Fruit fly (Drosophila melanogaster) whole organism, embryonic: ENCODE data around the gene IscU.
A peak's percentile ranks its signal among the peaks of the same experiment; 100 is the strongest.

Experiments
- B-H2 ChIP-seq: fragments of 200-800 bp; sonication (Bioruptor generic); optimal IDR thresholded peaks from 2 replicates; lab custom pipeline; 2018; ENCODE audit warnings: missing biosample characterization, mild to moderate bottlenecking, missing genetic modification characterization
- Blimp-1 ChIP-seq: fragments of 200-800 bp; sonication (Bioruptor generic); optimal IDR thresholded peaks from 3 replicates; lab custom pipeline; 2018; ENCODE audit warnings: missing biosample characterization, missing genetic modification characterization, mild to moderate bottlenecking, moderate library complexity, missing genetic modification reagents
- BtbVII ChIP-seq: fragments of 200-800 bp; sonication (Bioruptor generic); optimal IDR thresholded peaks from 3 replicates; lab custom pipeline; 2017; ENCODE audit warnings: missing biosample characterization, mild to moderate bottlenecking, missing genetic modification characterization
- CG10431 ChIP-seq: fragments of 200-800 bp; sonication (Bioruptor generic); optimal IDR thresholded peaks from 3 replicates; lab custom pipeline; 2018; ENCODE audit warnings: missing biosample characterization, mild to moderate bottlenecking, missing genetic modification characterization
- CG11456 ChIP-seq: fragments of 200-800 bp; sonication (Bioruptor generic); IDR thresholded peaks from 3 replicates; pipeline ENCODE4 v1.3.6; 2022; ENCODE audit warnings: missing biosample characterization, missing genetic modification characterization
- CG12299 ChIP-seq: fragments of 200-800 bp; sonication (Bioruptor generic); optimal IDR thresholded peaks from 2 replicates; lab custom pipeline; 2018; ENCODE audit warnings: missing biosample characterization, mild to moderate bottlenecking, missing genetic modification characterization
- CG13123 ChIP-seq: fragments of 200-800 bp; sonication (Bioruptor generic); optimal IDR thresholded peaks from 2 replicates; lab custom pipeline; 2016; ENCODE audit warnings: missing biosample characterization, missing genetic modification characterization
- CG13624 ChIP-seq: fragments of 200-800 bp; sonication (Bioruptor generic); optimal IDR thresholded peaks from 2 replicates; lab custom pipeline; 2016; ENCODE audit warnings: missing biosample characterization, missing genetic modification characterization
- CG14710 ChIP-seq: fragments of 200-800 bp; sonication (Bioruptor generic); optimal IDR thresholded peaks from 3 replicates; lab custom pipeline; 2019; ENCODE audit warnings: missing biosample characterization, mild to moderate bottlenecking, missing genetic modification characterization, moderate library complexity
- CG15479 ChIP-seq: fragments of 200-800 bp; sonication (Bioruptor generic); optimal IDR thresholded peaks from 3 replicates; lab custom pipeline; 2019; ENCODE audit warnings: missing biosample characterization, mild to moderate bottlenecking, missing genetic modification characterization, moderate library complexity
- CG1603 ChIP-seq: fragments of 200-800 bp; sonication (Bioruptor generic); optimal IDR thresholded peaks from 2 replicates; lab custom pipeline; 2019; ENCODE audit warnings: missing biosample characterization, mild to moderate bottlenecking, missing genetic modification characterization, moderate library complexity
- CG17328 ChIP-seq: fragments of 200-800 bp; sonication (Bioruptor generic); IDR thresholded peaks from 2 replicates; pipeline ENCODE4 v1.3.6; 2022; ENCODE audit warnings: missing biosample characterization, missing genetic modification characterization
- CG17359 ChIP-seq: fragments of 200-800 bp; sonication (Bioruptor generic); optimal IDR thresholded peaks from 3 replicates; lab custom pipeline; 2018; ENCODE audit warnings: missing biosample characterization, mild to moderate bottlenecking, missing genetic modification characterization, moderate library complexity
- CG17361 ChIP-seq: fragments of 200-800 bp; sonication (Bioruptor generic); IDR thresholded peaks from 3 replicates; pipeline ENCODE4 v1.3.6; 2022; ENCODE audit warnings: missing biosample characterization, missing genetic modification characterization
- CG2875 ChIP-seq: fragments of 200-800 bp; sonication (Bioruptor generic); optimal IDR thresholded peaks from 2 replicates; lab custom pipeline; 2017; ENCODE audit warnings: missing biosample characterization, mild to moderate bottlenecking, missing genetic modification characterization, missing genetic modification reagents
- CG34376 ChIP-seq: fragments of 200-800 bp; sonication (Bioruptor generic); optimal IDR thresholded peaks from 2 replicates; lab custom pipeline; 2018; ENCODE audit warnings: missing biosample characterization, mild to moderate bottlenecking, missing genetic modification characterization
- CG5245 ChIP-seq: fragments of 200-800 bp; sonication (Bioruptor generic); optimal IDR thresholded peaks from 3 replicates; lab custom pipeline; 2016; ENCODE audit warnings: missing biosample characterization, missing genetic modification characterization
- CG7556 ChIP-seq: fragments of 200-800 bp; sonication (Bioruptor generic); optimal IDR thresholded peaks from 2 replicates; lab custom pipeline; 2017; ENCODE audit warnings: missing biosample characterization, mild to moderate bottlenecking, missing genetic modification characterization
- CG7839 ChIP-seq: fragments of 200-800 bp; sonication (Bioruptor generic); optimal IDR thresholded peaks from 3 replicates; lab custom pipeline; 2018; ENCODE audit warnings: missing biosample characterization, mild to moderate bottlenecking, missing genetic modification characterization, moderate library complexity
- CG8765 ChIP-seq: fragments of 200-800 bp; sonication (Bioruptor generic); IDR thresholded peaks from 2 replicates; pipeline ENCODE4 v1.3.6; 2022; ENCODE audit warnings: missing biosample characterization, missing genetic modification characterization
- Dll ChIP-seq: fragments of 200-800 bp; sonication (Bioruptor generic); IDR thresholded peaks from 4 replicates; pipeline ENCODE4 v1.3.6; 2022; ENCODE audit warnings: missing biosample characterization, missing genetic modification characterization; ENCODE audit not compliant: partially characterized antibody
- H2.0 ChIP-seq: fragments of 200-800 bp; sonication (Bioruptor generic); IDR thresholded peaks from 2 replicates; pipeline ENCODE4 v1.3.6; 2022; ENCODE audit warnings: missing biosample characterization, missing genetic modification characterization
- Lpt ChIP-seq: fragments of >200 bp; optimal IDR thresholded peaks from 2 replicates; lab custom pipeline; 2018; ENCODE audit warnings: missing biosample characterization, missing genetic modification characterization
- Oli ChIP-seq: fragments of 200-800 bp; sonication (Bioruptor generic); optimal IDR thresholded peaks from 2 replicates; lab custom pipeline; 2018; ENCODE audit warnings: missing biosample characterization, mild to moderate bottlenecking, missing genetic modification characterization, moderate library complexity
- Spps ChIP-seq: fragments of 200-800 bp; sonication (Bioruptor generic); optimal IDR thresholded peaks from 2 replicates; lab custom pipeline; 2018; ENCODE audit warnings: missing biosample characterization, mild to moderate bottlenecking, missing genetic modification characterization
- Stat92E ChIP-seq, 3 experiments: fragments of >200 bp in 2 of 3; fragments of 200-800 bp in 1 of 3; sonication (Bioruptor generic) in 1 of 3; optimal IDR thresholded peaks; 2 replicates each; lab custom pipeline; 2017 to 2019; ENCODE audit warnings: missing biosample characterization in 3 of 3, missing genetic modification characterization in 3 of 3, mild to moderate bottlenecking in 1 of 3, moderate library complexity in 1 of 3
- ac ChIP-seq: fragments of 200-800 bp; sonication (Bioruptor generic); optimal IDR thresholded peaks from 3 replicates; lab custom pipeline; 2017; ENCODE audit warnings: missing biosample characterization, mild to moderate bottlenecking, missing genetic modification characterization
- az2 ChIP-seq: fragments of 200-800 bp; sonication (Bioruptor generic); optimal IDR thresholded peaks from 3 replicates; lab custom pipeline; 2016; ENCODE audit warnings: missing biosample characterization, missing genetic modification characterization
- chm ChIP-seq: fragments of 200-800 bp; sonication (Bioruptor generic); IDR thresholded peaks from 2 replicates; pipeline ENCODE4 v1.3.6; 2022; ENCODE audit warnings: missing biosample characterization, missing genetic modification characterization
- crc ChIP-seq: fragments of 200-800 bp; sonication (Bioruptor generic); optimal IDR thresholded peaks from 2 replicates; lab custom pipeline; 2016; ENCODE audit warnings: missing biosample characterization, missing genetic modification characterization
- dpn ChIP-seq, 2 experiments: fragments of 200-800 bp; sonication (Bioruptor generic); optimal IDR thresholded peaks; 3 replicates each; lab custom pipeline; 2016; ENCODE audit warnings: missing biosample characterization in 2 of 2, missing genetic modification characterization in 2 of 2
- gce ChIP-seq: fragments of 200-800 bp; sonication (Bioruptor generic); IDR thresholded peaks from 3 replicates; pipeline ENCODE4 v1.3.6; 2022; ENCODE audit warnings: missing biosample characterization, missing genetic modification characterization
- gcm ChIP-seq: fragments of 200-800 bp; sonication (Bioruptor generic); optimal IDR thresholded peaks from 2 replicates; lab custom pipeline; 2019; ENCODE audit warnings: missing biosample characterization, mild to moderate bottlenecking, missing genetic modification characterization, moderate library complexity
- insv ChIP-seq, 2 experiments: fragments of 200-800 bp; sonication (Bioruptor generic); optimal IDR thresholded peaks; 3 replicates each; lab custom pipeline; 2016 to 2018; ENCODE audit warnings: missing biosample characterization in 2 of 2, missing genetic modification characterization in 2 of 2
- lbe ChIP-seq: fragments of 200-800 bp; sonication (Bioruptor generic); optimal IDR thresholded peaks from 2 replicates; lab custom pipeline; 2016; ENCODE audit warnings: missing biosample characterization, mild to moderate bottlenecking, missing genetic modification characterization
- lilli ChIP-seq: fragments of 200-800 bp; sonication (Bioruptor generic); optimal IDR thresholded peaks from 3 replicates; lab custom pipeline; 2016; ENCODE audit warnings: missing biosample characterization, missing genetic modification characterization
- mirr ChIP-seq: fragments of 200-800 bp; sonication (Bioruptor generic); optimal IDR thresholded peaks from 3 replicates; lab custom pipeline; 2018; ENCODE audit warnings: missing biosample characterization, mild to moderate bottlenecking, missing genetic modification characterization
- nom ChIP-seq: fragments of 200-800 bp; sonication (Bioruptor generic); optimal IDR thresholded peaks from 2 replicates; lab custom pipeline; 2017; ENCODE audit warnings: missing biosample characterization, missing genetic modification characterization, mild to moderate bottlenecking, moderate library complexity, missing genetic modification reagents
- pan ChIP-seq, 4 experiments: fragments of >200 bp in 3 of 4; fragments of 200-800 bp in 1 of 4; sonication (Bioruptor generic) in 1 of 4; optimal IDR thresholded peaks in 3 of 4; IDR thresholded peaks in 1 of 4; 2 replicates each; pipeline versions ENCODE4 v1.3.6 to Lab custom; 2017 to 2022; ENCODE audit warnings: missing biosample characterization in 2 of 4, missing genetic modification characterization in 2 of 4, mixed read lengths in 1 of 4
- pros ChIP-seq: fragments of 200-800 bp; sonication (Bioruptor generic); optimal IDR thresholded peaks from 3 replicates; lab custom pipeline; 2019; ENCODE audit warnings: missing biosample characterization, mild to moderate bottlenecking, missing genetic modification characterization, moderate library complexity
- sens ChIP-seq: fragments of 200-800 bp; sonication (Bioruptor generic); peaks from one replicate; lab custom pipeline; 2016; ENCODE audit warnings: missing biosample characterization, missing genetic modification characterization
- tap ChIP-seq: fragments of 200-800 bp; optimal IDR thresholded peaks from 3 replicates; lab custom pipeline; 2019; ENCODE audit warnings: missing biosample characterization, mild to moderate bottlenecking, missing genetic modification characterization, moderate library complexity
- trem ChIP-seq: fragments of 200-800 bp; optimal IDR thresholded peaks from 3 replicates; lab custom pipeline; 2019; ENCODE audit warnings: missing biosample characterization, mild to moderate bottlenecking, missing genetic modification characterization, moderate library complexity
- twi ChIP-seq: fragments of 200-800 bp; optimal IDR thresholded peaks from 2 replicates; lab custom pipeline; 2019; ENCODE audit warnings: missing biosample characterization, mild to moderate bottlenecking, missing genetic modification characterization, moderate library complexity
- zfh1 ChIP-seq: fragments of 200-800 bp; sonication (Bioruptor generic); IDR thresholded peaks from 3 replicates; pipeline ENCODE4 v1.3.6; 2022; ENCODE audit warnings: missing biosample characterization, missing genetic modification characterization

The IscU gene

DNA sequence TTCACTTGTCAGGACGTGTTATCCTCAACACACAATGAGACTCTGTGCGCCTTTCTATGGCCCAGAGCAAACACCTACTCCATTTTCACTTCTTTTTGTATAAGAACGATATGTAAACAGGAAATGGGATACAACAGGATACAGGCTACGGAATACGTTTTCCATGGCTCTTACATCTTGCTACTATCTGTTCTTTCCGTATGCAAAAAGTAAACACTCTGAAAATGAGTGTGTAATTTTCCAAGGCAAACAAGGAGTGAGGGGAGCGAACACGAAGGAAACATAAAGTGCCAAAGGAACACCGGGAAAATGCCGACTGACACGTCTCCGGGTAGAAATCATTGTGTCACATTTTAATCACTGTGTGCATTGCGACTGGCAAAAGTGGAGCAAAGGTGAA is 26.6 kb upstream of the IscU start (continued):
- peak; percentile 83 for TF ChIP-seq CG15479
- TF ChIP-seq insv (GFP tag; optimal IDR thresholded peaks at IDR 0.05; lab: Kevin White, UChicago): peak in 1 of 2 experiments; percentile 1
- TF ChIP-seq twi: peak; percentile 87
- no peak for TF ChIP-seq CG13624
- TF ChIP-seq ac (GFP tag; lab: Kevin White, UChicago): peak; percentile 41
- TF ChIP-seq Dll (GFP tag; lab: Robert Waterston, UW): no peak
- no peak for TF ChIP-seq Lpt (GFP tag; lab: Kevin White, UChicago)

DNA sequence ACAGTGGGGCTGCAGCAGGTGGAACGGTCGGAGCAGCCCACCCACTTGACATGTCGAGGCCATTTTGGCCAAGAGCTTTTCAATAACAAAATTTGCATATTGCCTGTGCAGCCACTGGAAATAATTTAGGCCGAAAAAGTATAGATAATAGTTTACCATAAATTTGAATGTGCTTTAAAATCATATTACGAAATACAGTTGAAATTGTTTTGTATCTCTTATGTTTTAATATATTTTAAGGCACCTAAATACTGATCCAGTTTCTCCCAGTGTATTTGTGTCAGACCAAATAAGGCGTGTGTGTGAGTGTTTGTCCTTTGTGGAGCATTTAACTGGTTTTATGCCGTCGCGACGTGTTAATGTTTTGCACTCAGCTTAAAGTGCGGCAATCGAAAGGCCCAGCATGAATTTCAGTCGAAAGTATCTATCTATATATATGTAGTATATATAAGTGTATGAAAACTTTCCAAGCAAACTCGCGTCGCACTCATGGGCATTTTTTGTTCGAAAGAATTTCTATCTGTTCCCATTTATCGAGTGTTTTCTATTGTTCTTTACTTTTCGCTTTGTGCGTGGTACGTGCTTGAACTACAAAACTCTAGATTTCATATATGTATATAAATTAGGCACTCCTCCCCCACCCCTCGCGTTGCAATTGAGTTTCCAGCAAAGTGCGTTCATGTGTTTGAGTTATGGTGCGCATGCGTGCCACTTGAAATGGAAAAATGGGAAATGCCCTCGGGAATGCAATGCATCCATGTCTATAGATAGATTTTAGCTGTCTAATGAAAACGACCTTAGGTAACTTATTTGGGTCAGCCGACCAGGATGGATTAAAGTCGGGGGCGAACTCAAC is 25.6 kb upstream of the IscU start:
- TF ChIP-seq trem (tag; lab: Kevin White, UChicago): peak; percentile 20
- TF ChIP-seq ac (GFP tag; lab: Kevin White, UChicago): peak; percentile 25
- TF ChIP-seq CG34376 (GFP tag; lab: Kevin White, UChicago): no peak
- TF ChIP-seq H2.0 (GFP tag; lab: Robert Waterston, UW): 0 out of 2 replicates have a peak, but pooled peaks have one; percentile 24
- TF ChIP-seq sens (GFP tag; lab: Kevin White, UChicago): peak; percentile 71
- TF ChIP-seq CG5245 (GFP tag; lab: Kevin White, UChicago): peak; percentile 5
- TF ChIP-seq CG10431: no peak
- peak; percentile 43 for TF ChIP-seq CG7839 (tag; lab: Kevin White, UChicago)
- TF ChIP-seq Spps (tag; lab: Kevin White, UChicago): peak; percentile 2
- 0 out of 3 replicates have a peak, but pooled peaks have one; percentile 12 for TF ChIP-seq gce
- 0 out of 3 replicates have a peak, but pooled peaks have one; percentile 38 for TF ChIP-seq CG17361 (GFP tag; lab: Robert Waterston, UW)
- TF ChIP-seq Oli (tag; lab: Kevin White, UChicago): peak; percentile 32
- 0 out of 2 replicates have a peak, but pooled peaks have one; percentile 6 for TF ChIP-seq CG17328 (GFP tag; lab: Robert Waterston, UW)
- TF ChIP-seq chm (GFP tag; lab: Robert Waterston, UW): no peak
- TF ChIP-seq lilli (GFP tag; lab: Kevin White, UChicago): peak; percentile 5
- no peak for TF ChIP-seq pan (optimal IDR thresholded peaks at IDR 0.05; lab: Kevin White, UChicago)
- peak in 1 of 2 experiments; percentile 35 for TF ChIP-seq pan (GFP tag; optimal IDR thresholded peaks at IDR 0.05 in 1 of 2, IDR thresholded peaks at IDR 0.05 in 1 of 2)
- no peak for TF ChIP-seq CG12299 (tag; lab: Kevin White, UChicago)
- peak; percentile 5 for TF ChIP-seq gcm (GFP tag; lab: Kevin White, UChicago)
- TF ChIP-seq nom (GFP tag; lab: Kevin White, UChicago): peak; percentile 12
- peak; percentile 33 for TF ChIP-seq CG2875 (GFP tag; lab: Kevin White, UChicago)
- no peak for TF ChIP-seq CG13123 (GFP tag; lab: Kevin White, UChicago)
- peak; percentile 18 for TF ChIP-seq tap (tag; lab: Kevin White, UChicago)
- peak in 1 of 3 experiments; percentile 29 for TF ChIP-seq Stat92E (GFP tag; optimal IDR thresholded peaks at IDR 0.05; lab: Kevin White, UChicago)
- no peak for TF ChIP-seq B-H2 (GFP tag; lab: Kevin White, UChicago)
- TF ChIP-seq crc (GFP tag; lab: Kevin White, UChicago): no peak
- no peak for TF ChIP-seq BtbVII
- TF ChIP-seq Dll (GFP tag; lab: Robert Waterston, UW): no peak
- peak; percentile 25 for TF ChIP-seq CG7556 (GFP tag; lab: Kevin White, UChicago)
- TF ChIP-seq CG8765 (GFP tag; lab: Robert Waterston, UW): peak; percentile 26; the same call in 1 of the 2 replicates
- no peak for TF ChIP-seq mirr (GFP tag; lab: Kevin White, UChicago)
- peak; percentile 27 for TF ChIP-seq lbe (GFP tag; lab: Kevin White, UChicago)
- peak; percentile 24 for TF ChIP-seq az2 (GFP tag; lab: Kevin White, UChicago)
- peak in 1 of 2 experiments; percentile 0 for TF ChIP-seq dpn (GFP tag; optimal IDR thresholded peaks at IDR 0.05; lab: Kevin White, UChicago)
- peak; percentile 35 for TF ChIP-seq CG17359 (tag; lab: Kevin White, UChicago)
- peak; percentile 63; the same call in 1 of the 3 replicates for TF ChIP-seq zfh1 (GFP tag; lab: Robert Waterston, UW)
- TF ChIP-seq CG11456: no peak
- peak; percentile 43 for TF ChIP-seq Blimp-1 (GFP tag; lab: Kevin White, UChicago)
- peak; percentile 14 for TF ChIP-seq pros (GFP tag; lab: Kevin White, UChicago)
- peak; percentile 69 for TF ChIP-seq CG1603
- peak; percentile 43 for TF ChIP-seq CG14710
